Worm (Caenorhabditis elegans) whole organism, L4/young adult: ENCODE data around the gene srw-60.

Experiments used
- W03F9.2 ChIP-seq: fragments of 150-350 bp; optimal IDR thresholded peaks from 2 replicates; lab custom pipeline; 2014; ENCODE audit warnings: missing biosample characterization, missing genetic modification characterization
- dao-5 ChIP-seq: sonication (generic microtip); optimal IDR thresholded peaks from 2 replicates; lab custom pipeline; 2016; ENCODE audit warnings: missing genotype, missing genetic modification characterization, moderate library complexity, missing compliant biosample characterization
- him-1 ChIP-seq: sonication (generic microtip); optimal IDR thresholded peaks from 2 replicates; lab custom pipeline; 2016; ENCODE audit warnings: missing genotype, missing genetic modification reagents, missing genetic modification characterization, missing compliant biosample characterization

DNA sequence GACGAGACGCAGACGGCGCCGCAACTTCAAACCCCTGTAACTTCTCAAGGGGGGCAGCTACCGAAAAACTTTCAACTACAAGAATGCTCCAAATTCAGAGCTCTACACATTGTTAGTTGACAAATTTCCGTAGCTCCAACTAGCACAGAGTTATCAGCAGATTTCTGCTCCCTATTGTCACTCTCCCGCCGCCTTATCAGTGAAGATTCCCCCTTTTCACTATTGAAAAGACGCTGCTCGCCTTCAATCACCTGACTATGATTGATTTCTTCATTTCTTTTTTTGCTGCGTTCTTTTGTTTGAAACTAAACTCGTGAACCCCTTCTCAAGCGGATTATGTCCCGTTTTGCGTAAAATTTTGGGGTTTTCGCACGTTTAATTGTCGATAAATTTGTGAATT is 36.0 kb upstream of the srw-60 start:
- TF ChIP-seq him-1 (no peak), W03F9.2 (tag; lab: Kevin White, UChicago) (no peak), dao-5 (tag; lab: Kevin White, UChicago) (no peak)
